Fruit fly (Drosophila melanogaster) whole organism: ENCODE results near the gene dop.
A peak's percentile ranks its signal among the peaks of the same experiment; 100 is the strongest.

Experiments used
- CG8478 ChIP-seq: fragments of >200 bp; optimal IDR thresholded peaks from 2 replicates; lab custom pipeline; 2018; ENCODE audit warnings: inconsistent platforms
- Dll ChIP-seq: fragments of >200 bp; optimal IDR thresholded peaks from 2 replicates; lab custom pipeline; 2017
- EcR ChIP-seq, 2 experiments: fragments of >200 bp; optimal IDR thresholded peaks; 2 replicates each; lab custom pipeline; 2017; ENCODE audit warnings: missing biosample characterization in 2 of 2, missing genetic modification characterization in 2 of 2, missing genetic modification reagents in 2 of 2
- pan ChIP-seq: fragments of >200 bp; optimal IDR thresholded peaks from 2 replicates; lab custom pipeline; 2017
- psq ChIP-seq: fragments of >200 bp; optimal IDR thresholded peaks from 2 replicates; lab custom pipeline; 2017
- usp ChIP-seq: fragments of >200 bp; optimal IDR thresholded peaks from 2 replicates; lab custom pipeline; 2017; ENCODE audit warnings: missing biosample characterization, missing genetic modification characterization, mixed read lengths

dop gene

dm6 chr3L:15529143-15529542, 36.7 kb upstream of the dop start, which contains the start of gene obst-H:
Gene obst-H (minus strand): TSS chr3L:15529243.
- TF ChIP-seq Dll: no peak
- no peak for TF ChIP-seq usp (GFP tag; lab: Kevin White, UChicago)

- no peak for TF ChIP-seq pan
- TF ChIP-seq Dll: no peak
- no peak for TF ChIP-seq EcR (GFP tag; optimal IDR thresholded peaks at IDR 0.05; lab: Kevin White, UChicago)
- no peak for TF ChIP-seq CG8478 (lab: Kevin White, UChicago)
- TF ChIP-seq psq: no peak
- no peak for TF ChIP-seq usp (GFP tag; lab: Kevin White, UChicago)
These were observed 35.7 kb upstream of the dop start for dm6 chr3L:15530071-15530470.

dm6 chr3L:15530638-15531225, 35.1 kb upstream of the dop start:
- no peak for TF ChIP-seq Dll
- TF ChIP-seq usp (GFP tag; lab: Kevin White, UChicago): no peak
- TF ChIP-seq pan: no peak
- no peak for TF ChIP-seq EcR (GFP tag; optimal IDR thresholded peaks at IDR 0.05; lab: Kevin White, UChicago)
- TF ChIP-seq CG8478 (lab: Kevin White, UChicago): no peak
- TF ChIP-seq psq: no peak

dm6 chr3L:15531423-15532325, 34.1 kb upstream of the dop start, which contains the start of gene CG43248:
Gene CG43248 (minus strand): TSS chr3L:15531473.
- no peak for TF ChIP-seq EcR (GFP tag; optimal IDR thresholded peaks at IDR 0.05; lab: Kevin White, UChicago)
- no peak for TF ChIP-seq pan
- TF ChIP-seq CG8478 (lab: Kevin White, UChicago): no peak
- no peak for TF ChIP-seq Dll
- no peak for TF ChIP-seq psq
- TF ChIP-seq usp (GFP tag; lab: Kevin White, UChicago): no peak

dm6 chr3L:15532368-15533030, 33.3 kb upstream of the dop start:
- TF ChIP-seq pan (no peak), CG8478 (lab: Kevin White, UChicago) (no peak), EcR (GFP tag; optimal IDR thresholded peaks at IDR 0.05; lab: Kevin White, UChicago) (peak in 1 of 2 experiments; percentile 39), psq (no peak), Dll (no peak), usp (GFP tag; lab: Kevin White, UChicago) (no peak)

dm6 chr3L:15533402-15534129, 32.2 kb upstream of the dop start:
- TF ChIP-seq EcR (GFP tag; optimal IDR thresholded peaks at IDR 0.05; lab: Kevin White, UChicago) (no peak), pan (no peak), psq (no peak), CG8478 (lab: Kevin White, UChicago) (no peak), usp (GFP tag; lab: Kevin White, UChicago) (no peak), Dll (no peak)

DNA sequence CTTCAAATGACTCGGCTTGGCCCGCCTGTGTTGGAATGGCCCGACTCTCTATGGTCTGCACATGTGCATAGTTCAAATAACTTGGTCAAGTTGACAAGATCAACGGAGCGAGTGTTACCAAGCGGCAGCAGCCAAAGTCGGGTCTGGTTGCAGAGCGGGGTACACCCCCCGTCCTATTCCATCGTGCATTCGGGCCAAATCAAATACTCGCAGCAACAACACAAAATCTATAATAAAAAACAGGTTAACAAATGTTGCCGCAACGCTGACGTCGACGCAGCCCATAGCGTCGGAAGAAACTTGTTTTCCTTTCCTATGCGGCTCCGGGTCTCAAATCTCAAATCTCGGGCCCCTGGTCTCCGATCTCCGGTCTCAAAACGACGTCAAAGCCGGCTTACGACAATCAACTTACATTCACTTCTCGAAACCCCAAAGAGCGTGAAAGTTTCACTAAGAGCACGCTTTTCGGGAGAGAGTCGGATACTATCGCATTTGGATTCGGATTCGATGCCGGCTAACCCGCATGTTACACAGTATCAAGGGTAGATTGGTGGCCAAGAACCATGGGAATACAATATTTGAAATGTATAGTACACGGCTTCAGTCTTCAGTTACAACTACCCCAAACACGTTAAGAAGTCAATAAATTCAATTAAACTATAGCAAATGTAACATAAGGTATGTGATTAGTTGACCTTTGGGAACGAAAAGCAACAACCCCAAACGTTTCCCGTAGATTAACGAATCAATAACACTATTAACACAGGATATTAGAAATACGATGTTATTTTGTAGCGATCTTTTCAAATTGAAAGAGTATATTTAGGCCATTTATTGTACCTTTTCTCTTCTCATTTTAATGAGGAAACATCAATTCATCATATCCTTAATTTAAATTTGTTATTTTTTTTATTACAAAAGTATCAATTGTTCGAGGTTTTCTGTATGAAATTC, 31.3 kb upstream of the dop start:
- TF ChIP-seq Dll (no peak), EcR (GFP tag; optimal IDR thresholded peaks at IDR 0.05; lab: Kevin White, UChicago) (peak in 1 of 2 experiments; percentile 12), pan (peak; percentile 98)

DNA sequence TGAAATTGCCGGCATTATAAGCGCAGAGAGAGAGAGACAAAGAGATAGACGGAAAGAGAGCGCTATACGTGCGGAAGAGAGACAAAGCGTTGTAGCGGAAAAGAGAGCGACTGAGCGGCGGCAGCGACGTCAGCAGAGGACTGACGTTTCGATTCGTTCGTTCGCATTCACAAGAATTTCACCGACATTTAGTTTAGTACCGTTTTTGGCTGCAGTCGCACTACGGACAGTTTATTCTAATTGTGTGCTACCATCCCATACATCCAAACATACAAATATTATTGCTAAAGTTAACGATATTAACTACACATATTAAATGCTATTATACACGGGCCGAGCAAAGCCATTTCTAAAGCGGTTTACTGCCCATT, 30.6 kb upstream of the dop start, which contains the start of gene CrebA:
Gene CrebA (plus strand): TSS at position 168 of the 371 bp plus-strand sequence.
- no peak for TF ChIP-seq CG8478 (lab: Kevin White, UChicago)

dm6 chr3L:15535800-15536225, 30.0 kb upstream of the dop start:
- TF ChIP-seq Dll: no peak
- TF ChIP-seq CG8478 (lab: Kevin White, UChicago): no peak
- TF ChIP-seq psq: no peak
- no peak for TF ChIP-seq EcR (GFP tag; optimal IDR thresholded peaks at IDR 0.05; lab: Kevin White, UChicago)
- no peak for TF ChIP-seq usp (GFP tag; lab: Kevin White, UChicago)
- TF ChIP-seq pan: no peak

DNA sequence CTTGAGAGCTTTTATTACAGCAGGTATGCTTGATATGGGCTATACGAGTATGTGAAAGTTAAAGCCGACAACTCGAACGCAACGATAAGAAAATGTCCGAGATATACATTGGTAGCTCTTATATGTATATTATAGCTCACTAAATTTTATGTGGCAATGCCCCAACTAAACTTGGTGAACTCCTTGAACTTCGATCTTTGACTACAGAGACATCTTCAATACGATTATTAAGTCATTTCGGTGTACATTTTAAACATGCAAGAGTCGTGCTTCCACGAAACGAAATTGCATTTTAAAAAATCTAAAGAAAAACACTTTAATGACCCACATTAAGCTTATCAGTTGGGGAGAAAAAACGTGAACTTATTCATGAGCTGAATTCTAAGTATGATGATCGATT, 29.3 kb upstream of the dop start:
- TF ChIP-seq CG8478 (lab: Kevin White, UChicago) (no peak), pan (peak; percentile 1), Dll (no peak), EcR (GFP tag; optimal IDR thresholded peaks at IDR 0.05; lab: Kevin White, UChicago) (no peak)

- TF ChIP-seq usp (GFP tag; lab: Kevin White, UChicago) (no peak), EcR (GFP tag; optimal IDR thresholded peaks at IDR 0.05; lab: Kevin White, UChicago) (peak in 1 of 2 experiments; percentile 19)
These were observed 27.8 kb upstream of the dop start for dm6 chr3L:15537916-15538581.
